Fruit fly (Drosophila melanogaster) whole organism, prepupa: ENCODE data around the gene CG32369.

Experiments used
- CG16779 ChIP-seq: fragments of 200-800 bp; sonication (Bioruptor generic); optimal IDR thresholded peaks from 3 replicates; lab custom pipeline; 2017; ENCODE audit warnings: missing biosample characterization, mild to moderate bottlenecking, missing genetic modification characterization
- CG4318 ChIP-seq: fragments of 200-800 bp; sonication (Bioruptor generic); optimal IDR thresholded peaks from 3 replicates; lab custom pipeline; 2017; ENCODE audit warnings: missing biosample characterization, mild to moderate bottlenecking, missing genetic modification characterization
- CG6163 ChIP-seq: fragments of 200-800 bp; sonication (Bioruptor generic); IDR thresholded peaks from 3 replicates; pipeline ENCODE4 v1.3.6; 2022; ENCODE audit warnings: missing biosample characterization, missing genetic modification characterization
- CG6792 ChIP-seq: fragments of 200-800 bp; sonication (Bioruptor generic); optimal IDR thresholded peaks from 3 replicates; lab custom pipeline; 2016; ENCODE audit warnings: missing biosample characterization, missing genetic modification characterization
- CG7368 ChIP-seq: fragments of 200-800 bp; sonication (Bioruptor generic); optimal IDR thresholded peaks from 3 replicates; lab custom pipeline; 2016; ENCODE audit warnings: missing biosample characterization, missing genetic modification characterization
- Hr39 ChIP-seq: fragments of 200-800 bp; sonication (Bioruptor generic); optimal IDR thresholded peaks from 2 replicates; lab custom pipeline; 2016; ENCODE audit warnings: missing biosample characterization, missing genetic modification characterization
- svp ChIP-seq: fragments of 200-800 bp; sonication (Bioruptor generic); peaks from one replicate; lab custom pipeline; 2016; ENCODE audit warnings: missing biosample characterization, missing genetic modification characterization

DNA sequence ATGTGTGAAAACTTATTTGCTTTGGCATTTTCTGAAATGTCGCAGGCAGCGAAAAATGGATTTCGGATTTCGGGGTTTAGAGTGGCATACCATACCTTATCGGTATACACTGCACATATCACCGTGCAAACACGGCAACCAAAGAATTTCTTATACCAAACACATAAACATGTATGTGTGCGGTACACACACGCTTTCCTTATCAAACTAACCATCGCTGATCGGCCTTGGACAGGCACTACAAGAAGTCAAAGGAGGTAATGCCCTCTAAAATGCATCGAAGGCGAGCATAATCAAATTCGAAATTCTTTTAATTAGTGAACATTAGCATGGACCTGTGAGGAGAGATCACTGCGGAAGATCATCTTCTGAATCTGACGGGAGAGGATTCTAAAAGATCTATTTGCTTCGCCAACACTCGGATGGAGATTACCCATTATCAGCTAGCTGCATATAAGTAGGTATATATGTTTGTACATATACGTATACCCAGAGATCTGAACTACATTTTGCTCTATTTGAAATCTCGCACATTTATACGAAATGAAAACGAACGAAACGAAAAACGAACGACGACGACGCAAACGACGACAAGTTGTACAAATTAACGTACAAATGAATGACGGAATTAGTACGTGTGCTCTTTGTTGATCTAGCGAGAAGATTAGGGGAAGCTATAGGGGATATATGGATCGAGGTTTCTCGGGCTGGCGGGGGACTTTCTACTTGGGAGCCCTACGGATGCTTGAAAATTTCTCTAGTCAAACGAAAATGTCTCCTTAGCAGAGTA lies 48.9 kb upstream of the CG32369 start:
- TF ChIP-seq svp (GFP tag; lab: Kevin White, UChicago) (no peak), CG4318 (GFP tag; lab: Kevin White, UChicago) (no peak), Hr39 (no peak), CG16779 (peak; percentile 24), CG7368 (GFP tag; lab: Kevin White, UChicago) (no peak), CG6792 (GFP tag; lab: Kevin White, UChicago) (no peak), CG6163 (GFP tag; lab: Robert Waterston, UW) (no peak)
